Fruit fly (Drosophila melanogaster): ENCODE data around the gene Obp22a.

Obp22a gene

DNA sequence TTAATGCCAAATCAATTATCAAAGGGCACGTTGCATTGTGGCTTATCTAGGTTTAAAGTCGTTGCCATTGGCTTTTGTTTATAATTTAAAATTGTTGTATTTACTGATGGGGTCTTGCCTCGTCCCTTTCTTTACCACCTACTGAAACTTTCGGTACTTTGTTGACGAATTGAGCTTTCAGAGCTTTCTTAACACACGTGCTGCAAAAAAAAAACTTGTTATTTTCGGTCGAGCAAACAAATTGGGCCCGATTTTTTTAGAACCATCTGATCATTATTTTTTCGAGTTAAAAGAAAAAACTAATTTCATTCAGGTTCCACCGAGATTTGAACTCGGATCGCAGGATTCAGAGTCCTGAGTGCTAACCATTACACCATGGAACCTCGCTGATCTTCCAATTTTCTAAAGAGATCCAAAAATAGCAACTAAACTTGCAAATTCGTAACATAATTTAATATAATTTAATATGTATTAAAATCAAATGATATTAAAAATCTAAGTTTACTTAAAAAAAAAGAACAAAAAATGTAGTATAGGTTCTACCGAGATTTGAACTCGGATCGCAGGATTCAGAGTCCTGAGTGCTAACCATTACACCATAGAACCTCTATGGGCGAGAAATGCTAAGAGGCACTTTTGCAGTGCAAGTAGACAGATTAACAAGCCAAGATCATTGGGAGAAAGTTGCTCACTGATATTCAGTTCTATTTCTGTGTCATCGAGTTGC lies 18.5 kb upstream of the Obp22a start (continued):
- no peak for TF ChIP-seq CG2875 (GFP tag; optimal IDR thresholded peaks at IDR 0.05)
- TF ChIP-seq CG6791 (GFP tag; IDR thresholded peaks at IDR 0.05; ENCODE audit: partially characterized antibody) = peak; percentile 93
- TF ChIP-seq Stat92E (GFP tag; optimal IDR thresholded peaks at IDR 0.05) = peak in 1 of 3 experiments; percentile 50
- peak; percentile 13 for TF ChIP-seq CG11504 (tag; optimal IDR thresholded peaks at IDR 0.05)
- TF ChIP-seq cwo (GFP tag; optimal IDR thresholded peaks at IDR 0.05) = peak; percentile 92
- no peak for TF ChIP-seq pzg (GFP tag; optimal IDR thresholded peaks at IDR 0.05)
- TF ChIP-seq exex (tag; optimal IDR thresholded peaks at IDR 0.05) = peak; percentile 40
- no peak for TF ChIP-seq h (optimal IDR thresholded peaks at IDR 0.05)
- TF ChIP-seq Dfd (GFP tag; optimal IDR thresholded peaks at IDR 0.05) = no peak
- peak; percentile 90 for TF ChIP-seq CG16813 (GFP tag; IDR thresholded peaks at IDR 0.05; ENCODE audit: partially characterized antibody)

DNA sequence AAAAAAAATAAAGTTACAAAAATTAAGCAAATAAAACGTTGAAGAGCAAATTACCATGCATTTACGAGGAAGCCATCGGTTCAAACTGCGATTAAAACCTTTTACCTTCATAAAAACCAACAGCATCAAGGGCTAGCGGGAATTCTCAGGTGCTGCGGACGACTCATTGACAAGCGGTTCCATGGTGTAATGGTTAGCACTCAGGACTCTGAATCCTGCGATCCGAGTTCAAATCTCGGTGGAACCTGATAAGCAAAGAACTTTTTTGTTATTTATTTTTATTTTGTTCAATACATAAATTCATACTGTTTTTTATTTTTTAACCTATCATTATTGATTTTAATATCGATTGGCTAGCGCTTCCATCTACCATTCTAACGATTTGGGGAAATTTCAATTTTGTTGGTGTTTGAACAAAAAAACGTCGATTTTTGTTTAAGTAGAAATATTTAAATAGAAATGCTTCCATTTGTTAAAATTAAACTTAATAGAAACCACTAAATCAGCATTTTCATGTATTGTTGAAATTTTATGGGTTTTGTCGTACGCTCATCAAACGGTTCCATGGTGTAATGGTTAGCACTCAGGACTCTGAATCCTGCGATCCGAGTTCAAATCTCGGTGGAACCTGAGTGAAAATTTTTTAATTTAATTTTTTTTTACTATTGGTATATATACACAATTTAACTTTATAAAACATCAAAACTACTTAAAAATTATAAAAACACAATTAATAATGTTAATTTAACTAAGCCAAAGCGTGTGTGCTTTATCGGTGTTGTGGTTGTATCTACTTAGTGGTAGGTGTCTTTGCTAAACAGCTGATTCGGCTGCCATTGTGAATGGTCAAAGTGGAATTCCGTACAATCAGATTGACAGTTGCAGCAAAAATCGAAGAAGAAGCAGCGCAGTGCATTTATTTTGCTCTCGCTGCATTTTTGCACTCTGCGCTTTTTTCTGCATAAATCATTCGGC lies 17.3 kb upstream of the Obp22a start, which contains the start of gene CG4238:
Gene CG4238 (plus strand): TSS at position 880 of the 975 bp plus-strand sequence.
- TF ChIP-seq zen (tag; optimal IDR thresholded peaks at IDR 0.05) (peak; percentile 55), hb (GFP tag; IDR thresholded peaks at IDR 0.05; ENCODE audit: partially characterized antibody) (0 out of 3 replicates have a peak, but pooled peaks have one; percentile 57), CG17385 (GFP tag; optimal IDR thresholded peaks at IDR 0.05) (peak; percentile 95), stwl (tag; optimal IDR thresholded peaks at IDR 0.05) (peak; percentile 55), CG11696 (GFP tag; IDR thresholded peaks at IDR 0.05) (no peak), CG2120 (GFP tag; optimal IDR thresholded peaks at IDR 0.05) (no peak), row (GFP tag; IDR thresholded peaks at IDR 0.05) (no peak), BEAF-32 (GFP tag; optimal IDR thresholded peaks at IDR 0.05) (peak; percentile 29), D (optimal IDR thresholded peaks at IDR 0.05) (no peak), D (GFP tag; optimal IDR thresholded peaks at IDR 0.05) (no peak), slbo (GFP tag; IDR thresholded peaks at IDR 0.05) (no peak), CG7963 (GFP tag; IDR thresholded peaks at IDR 0.05; ENCODE audit: partially characterized antibody) (peak; percentile 50), insv (GFP tag; optimal IDR thresholded peaks at IDR 0.05) (peak in 1 of 2 experiments; percentile 87), Lhr (GFP tag; optimal IDR thresholded peaks at IDR 0.05) (peak; percentile 1), Trl (optimal IDR thresholded peaks at IDR 0.05) (no peak), Trl (GFP tag; optimal IDR thresholded peaks at IDR 0.05) (no peak), HLH4C (GFP tag; IDR thresholded peaks at IDR 0.05; ENCODE audit: partially characterized antibody) (peak; percentile 63; the same call in 2 of the 3 replicates), E2f2 (GFP tag; IDR thresholded peaks at IDR 0.05) (peak; percentile 65; the same call in 1 of the 2 replicates), CG14860 (GFP tag; IDR thresholded peaks at IDR 0.05; ENCODE audit: partially characterized antibody) (peak; percentile 59), CG7745 (tag; optimal IDR thresholded peaks at IDR 0.05) (no peak), tna (GFP tag; IDR thresholded peaks at IDR 0.05; ENCODE audit: partially characterized antibody) (peak; percentile 56), CG2712 (tag; optimal IDR thresholded peaks at IDR 0.05) (peak; percentile 100), CG12155 (GFP tag; optimal IDR thresholded peaks at IDR 0.05) (peak; percentile 18), CG15601 (tag; optimal IDR thresholded peaks at IDR 0.05) (peak; percentile 25), chinmo (GFP tag; IDR thresholded peaks at IDR 0.05; ENCODE audit: partially characterized antibody) (peak; percentile 83; the same call in 3 of the 4 replicates), crol (GFP tag; IDR thresholded peaks at IDR 0.05) (no peak), hbn (GFP tag; IDR thresholded peaks at IDR 0.05; ENCODE audit: partially characterized antibody) (peak; percentile 23; the same call in 1 of the 2 replicates), nerfin-1 (tag; optimal IDR thresholded peaks at IDR 0.05) (peak; percentile 57), Bgb (GFP tag; IDR thresholded peaks at IDR 0.05; ENCODE audit: partially characterized antibody) (peak; percentile 69), Opbp (GFP tag; IDR thresholded peaks at IDR 0.05; ENCODE audit: partially characterized antibody) (peak; percentile 79), CG32767 (GFP tag; IDR thresholded peaks at IDR 0.05) (peak; percentile 40; the same call in 1 of the 2 replicates), cad (GFP tag; optimal IDR thresholded peaks at IDR 0.05) (no peak), CG4360 (GFP tag; IDR thresholded peaks at IDR 0.05) (0 out of 2 replicates have a peak, but pooled peaks have one; percentile 12), sd (tag; optimal IDR thresholded peaks at IDR 0.05) (peak; percentile 99)

All from whole organism, embryonic.